Worm (Caenorhabditis elegans) whole organism, young adult: ENCODE measurements around the gene sbsp-1.
A peak's percentile ranks its signal among the peaks of the same experiment; 100 is the strongest.

Experiments used
- B0019.2 ChIP-seq: fragments of 200-800 bp; sonication (Bioruptor generic); conservative IDR thresholded peaks from 2 replicates; pipeline ENCODE4 v1.3.6; 2022; ENCODE audit warnings: missing genetic modification reagents, missing genetic modification characterization, missing compliant biosample characterization
- B0035.1 ChIP-seq: sonication (generic microtip); optimal IDR thresholded peaks from 2 replicates; lab custom pipeline; 2016; ENCODE audit warnings: missing genetic modification characterization, mild to moderate bottlenecking, missing compliant biosample characterization, missing genotype, missing genetic modification reagents
- C06A6.2 ChIP-seq: fragments of 200-800 bp; sonication (Bioruptor generic); conservative IDR thresholded peaks from 2 replicates; pipeline ENCODE4 v1.3.6; 2022; ENCODE audit warnings: missing genetic modification characterization, missing compliant biosample characterization
- C17E4.6 ChIP-seq: fragments of 200-800 bp; sonication (Bioruptor generic); IDR thresholded peaks from 2 replicates; pipeline ENCODE4 v1.3.6; 2022; ENCODE audit warnings: missing genetic modification reagents, missing genetic modification characterization, missing compliant biosample characterization
- F22D6.2 ChIP-seq: sonication (generic microtip); optimal IDR thresholded peaks from 2 replicates; lab custom pipeline; 2016; ENCODE audit warnings: mild to moderate bottlenecking, missing genetic modification characterization, missing compliant biosample characterization
- F49E8.2 ChIP-seq: sonication (generic microtip); optimal IDR thresholded peaks from 3 replicates; lab custom pipeline; 2017; ENCODE audit warnings: missing genetic modification characterization, mild to moderate bottlenecking, missing compliant biosample characterization, antibody characterized with exemption, moderate library complexity; ENCODE audit not compliant: insufficient read depth
- F55B11.4 ChIP-seq: sonication (generic microtip); optimal IDR thresholded peaks from 2 replicates; lab custom pipeline; 2016; ENCODE audit warnings: missing compliant biosample characterization, missing genetic modification characterization, borderline replicate concordance; ENCODE audit not compliant: insufficient read depth
- F57A8.1 ChIP-seq: fragments of 200-800 bp; sonication (Bioruptor generic); optimal IDR thresholded peaks from 2 replicates; lab custom pipeline; 2018; ENCODE audit warnings: mild to moderate bottlenecking, missing genetic modification characterization, moderate library complexity, missing compliant biosample characterization
- T07F8.4 ChIP-seq: sonication (generic microtip); optimal IDR thresholded peaks from 2 replicates; lab custom pipeline; 2016; ENCODE audit warnings: mild to moderate bottlenecking, missing genetic modification characterization, moderate library complexity, missing compliant biosample characterization
- Y79H2A.3 ChIP-seq: fragments of 200-800 bp; sonication (Bioruptor generic); conservative IDR thresholded peaks from 2 replicates; pipeline ENCODE4 v1.3.6; 2022; ENCODE audit warnings: missing genetic modification reagents, missing genetic modification characterization, missing compliant biosample characterization
- Y95B8A.8 ChIP-seq: fragments of 200-800 bp; sonication (Bioruptor generic); IDR thresholded peaks from 2 replicates; pipeline ENCODE4 v1.3.6; 2022; ENCODE audit warnings: missing genetic modification reagents, missing genetic modification characterization, missing compliant biosample characterization
- akir-1 ChIP-seq: fragments of 200-800 bp; sonication (Bioruptor generic); optimal IDR thresholded peaks from 2 replicates; lab custom pipeline; 2018; ENCODE audit warnings: mild to moderate bottlenecking, missing genetic modification characterization, moderate library complexity, missing compliant biosample characterization
- ama-1 ChIP-seq, 3 experiments: fragments of 150-350 bp in 1 of 3; sonication (generic microtip) in 2 of 3; optimal IDR thresholded peaks; 2 replicates each; lab custom pipeline; 2014 to 2018; ENCODE audit warnings: missing biosample characterization in 2 of 3, missing genetic modification characterization in 2 of 3, missing genetic modification reagents in 2 of 3
- aptf-2 ChIP-seq: fragments of 200-800 bp; sonication (Bioruptor generic); conservative IDR thresholded peaks from 2 replicates; pipeline ENCODE4 v1.3.6; 2022; ENCODE audit warnings: missing genetic modification reagents, missing genetic modification characterization, missing compliant biosample characterization
- aptf-3 ChIP-seq: fragments of 200-800 bp; sonication (Bioruptor generic); IDR thresholded peaks from 2 replicates; pipeline ENCODE4 v1.3.6; 2022; ENCODE audit warnings: missing genetic modification characterization, missing compliant biosample characterization
- attf-6 ChIP-seq: fragments of 200-800 bp; sonication (Bioruptor generic); IDR thresholded peaks from 2 replicates; pipeline ENCODE4 v1.3.6; 2022; ENCODE audit warnings: missing genetic modification reagents, missing genetic modification characterization, missing compliant biosample characterization
- ccch-3 ChIP-seq: fragments of 200-800 bp; sonication (Bioruptor generic); optimal IDR thresholded peaks from 2 replicates; lab custom pipeline; 2018; ENCODE audit warnings: mild to moderate bottlenecking, missing genetic modification characterization, missing compliant biosample characterization
- cebp-1 ChIP-seq, 2 experiments: fragments of 200-800 bp in 1 of 2; sonication (Bioruptor generic) in 1 of 2; sonication (generic microtip) in 1 of 2; IDR thresholded peaks in 1 of 2; optimal IDR thresholded peaks in 1 of 2; 2 replicates each; pipeline versions ENCODE4 v1.3.6 to Lab custom; 2017 to 2022; ENCODE audit warnings: missing compliant biosample characterization in 2 of 2, missing genetic modification characterization in 2 of 2, mild to moderate bottlenecking in 1 of 2, missing genetic modification reagents in 1 of 2, moderate library complexity in 1 of 2
- cebp-2 ChIP-seq: fragments of 200-800 bp; sonication (Bioruptor generic); IDR thresholded peaks from 2 replicates; pipeline ENCODE4 v1.3.6; 2022; ENCODE audit warnings: missing genetic modification characterization, missing compliant biosample characterization
- ceh-100 ChIP-seq: fragments of 200-800 bp; sonication (Bioruptor generic); IDR thresholded peaks from 2 replicates; pipeline ENCODE4 v1.3.6; 2022; ENCODE audit warnings: missing genetic modification reagents, missing genetic modification characterization, missing compliant biosample characterization
- dox-1 ChIP-seq: fragments of 200-800 bp; sonication (Bioruptor generic); IDR thresholded peaks from 2 replicates; pipeline ENCODE4 v1.3.6; 2022; ENCODE audit warnings: missing genetic modification reagents, missing genetic modification characterization, missing compliant biosample characterization
- dpff-1 ChIP-seq: sonication (generic microtip); optimal IDR thresholded peaks from 2 replicates; lab custom pipeline; 2017; ENCODE audit warnings: mild to moderate bottlenecking, missing genetic modification characterization, missing compliant biosample characterization
- egl-18 ChIP-seq: fragments of 200-800 bp; sonication (Bioruptor generic); IDR thresholded peaks from 2 replicates; pipeline ENCODE4 v1.3.6; 2022; ENCODE audit warnings: missing genetic modification reagents, missing genetic modification characterization, missing compliant biosample characterization
- egrh-3 ChIP-seq: fragments of 200-800 bp; sonication (Bioruptor generic); IDR thresholded peaks from 2 replicates; pipeline ENCODE4 v1.3.6; 2022; ENCODE audit warnings: missing genetic modification reagents, missing genetic modification characterization, missing compliant biosample characterization
- ets-4 ChIP-seq: fragments of 200-800 bp; sonication (Bioruptor generic); optimal IDR thresholded peaks from 2 replicates; lab custom pipeline; 2018; ENCODE audit warnings: mild to moderate bottlenecking, missing genetic modification characterization, missing compliant biosample characterization
- hlh-26 ChIP-seq: fragments of 200-800 bp; sonication (Bioruptor generic); conservative IDR thresholded peaks from 2 replicates; pipeline ENCODE4 v1.3.6; 2022; ENCODE audit warnings: missing genetic modification reagents, missing genetic modification characterization, missing compliant biosample characterization
- hmg-1.2 ChIP-seq: fragments of 200-800 bp; sonication (Bioruptor generic); IDR thresholded peaks from 2 replicates; pipeline ENCODE4 v1.3.6; 2022; ENCODE audit warnings: missing genetic modification reagents, missing genetic modification characterization, missing compliant biosample characterization
- let-526 ChIP-seq: fragments of 200-800 bp; sonication (Bioruptor generic); IDR thresholded peaks from 2 replicates; pipeline ENCODE4 v1.3.6; 2022; ENCODE audit warnings: missing genetic modification reagents, missing genetic modification characterization, missing compliant biosample characterization
- lin-26 ChIP-seq: fragments of 200-800 bp; sonication (Bioruptor generic); IDR thresholded peaks from 2 replicates; pipeline ENCODE4 v1.3.6; 2022; ENCODE audit warnings: missing genetic modification reagents, missing genetic modification characterization, missing compliant biosample characterization
- lin-35 ChIP-seq, 3 experiments: fragments of 150-350 bp in 2 of 3; sonication (generic microtip) in 1 of 3; optimal IDR thresholded peaks; 2 replicates each; lab custom pipeline; 2014 to 2018; ENCODE audit warnings: missing biosample characterization in 3 of 3, missing genetic modification characterization in 3 of 3, missing genetic modification reagents in 3 of 3
- lir-1 ChIP-seq: fragments of 200-800 bp; sonication (Bioruptor generic); conservative IDR thresholded peaks from 2 replicates; pipeline ENCODE4 v1.3.6; 2022; ENCODE audit warnings: missing genetic modification reagents, missing genetic modification characterization, missing compliant biosample characterization
- madf-3 ChIP-seq: fragments of 200-800 bp; sonication (Bioruptor generic); IDR thresholded peaks from 2 replicates; pipeline ENCODE4 v1.3.6; 2022; ENCODE audit warnings: missing genetic modification reagents, missing genetic modification characterization, missing compliant biosample characterization
- mes-4 ChIP-seq: sonication (generic microtip); optimal IDR thresholded peaks from 2 replicates; lab custom pipeline; 2016; ENCODE audit warnings: missing genotype, missing genetic modification characterization, missing compliant biosample characterization
- nfya-2 ChIP-seq: fragments of 200-800 bp; sonication (Bioruptor generic); IDR thresholded peaks from 2 replicates; pipeline ENCODE4 v1.3.6; 2022; ENCODE audit warnings: missing genetic modification reagents, missing genetic modification characterization, missing compliant biosample characterization
- nfyb-1 ChIP-seq: fragments of 200-800 bp; sonication (Bioruptor generic); IDR thresholded peaks from 2 replicates; pipeline ENCODE4 v1.3.6; 2022; ENCODE audit warnings: missing genetic modification reagents, missing genetic modification characterization, missing compliant biosample characterization
- nhr-120 ChIP-seq: fragments of 200-800 bp; sonication (Bioruptor generic); IDR thresholded peaks from 2 replicates; pipeline ENCODE4 v1.3.6; 2022; ENCODE audit warnings: missing genetic modification characterization, missing compliant biosample characterization
- nhr-80 ChIP-seq: sonication (generic microtip); optimal IDR thresholded peaks from 2 replicates; lab custom pipeline; 2016; ENCODE audit warnings: missing genetic modification characterization, missing compliant biosample characterization
- pha-4 ChIP-seq: fragments of 150-350 bp; sonication (generic microtip); optimal IDR thresholded peaks from 2 replicates; lab custom pipeline; 2014; ENCODE audit warnings: missing biosample characterization, missing genetic modification reagents, missing genetic modification characterization
- rcor-1 ChIP-seq: fragments of 200-800 bp; sonication (Bioruptor generic); IDR thresholded peaks from 2 replicates; pipeline ENCODE4 v1.3.6; 2022; ENCODE audit warnings: missing genetic modification reagents, missing genetic modification characterization, missing compliant biosample characterization
- rec-8 ChIP-seq, 2 experiments: sonication (generic microtip); optimal IDR thresholded peaks; 2 replicates each; lab custom pipeline; 2016; ENCODE audit warnings: mild to moderate bottlenecking in 2 of 2, missing genetic modification characterization in 2 of 2, missing genetic modification reagents in 2 of 2, missing genotype in 2 of 2, missing biosample characterization in 1 of 2, missing compliant biosample characterization in 1 of 2, moderate library complexity in 1 of 2
- snpc-3.4 ChIP-seq: sonication (generic microtip); optimal IDR thresholded peaks from 2 replicates; lab custom pipeline; 2017; ENCODE audit warnings: missing genetic modification characterization, mild to moderate bottlenecking, missing compliant biosample characterization, antibody characterized with exemption, moderate library complexity, missing genotype, missing genetic modification reagents
- snpc-4 ChIP-seq, 5 experiments: fragments of 150-350 bp in 1 of 5; sonication (generic microtip) in 4 of 5; optimal IDR thresholded peaks; 2 replicates each; lab custom pipeline; 2014 to 2018; ENCODE audit warnings: missing genetic modification characterization in 5 of 5, missing biosample characterization in 3 of 5, antibody characterized with exemption in 2 of 5, mild to moderate bottlenecking in 2 of 5, missing compliant biosample characterization in 2 of 5, missing genotype in 2 of 5, moderate library complexity in 2 of 5, missing genetic modification reagents in 1 of 5
- somi-1 ChIP-seq: fragments of 200-800 bp; sonication (Bioruptor generic); optimal IDR thresholded peaks from 2 replicates; lab custom pipeline; 2018; ENCODE audit warnings: mild to moderate bottlenecking, missing genetic modification characterization, missing compliant biosample characterization
- sptf-2 ChIP-seq: fragments of 200-800 bp; sonication (Bioruptor generic); optimal IDR thresholded peaks from 2 replicates; lab custom pipeline; 2018; ENCODE audit warnings: mild to moderate bottlenecking, missing genetic modification characterization, missing compliant biosample characterization
- tbp1 ChIP-seq: fragments of 200-800 bp; sonication (Bioruptor generic); optimal IDR thresholded peaks from 2 replicates; lab custom pipeline; 2018; ENCODE audit warnings: mild to moderate bottlenecking, missing genetic modification characterization, missing compliant biosample characterization
- tlf-1 ChIP-seq: fragments of 200-800 bp; sonication (Bioruptor generic); optimal IDR thresholded peaks from 2 replicates; lab custom pipeline; 2018; ENCODE audit warnings: mild to moderate bottlenecking, missing genetic modification characterization, missing compliant biosample characterization
- ztf-26 ChIP-seq: sonication (generic microtip); optimal IDR thresholded peaks from 2 replicates; lab custom pipeline; 2017; ENCODE audit warnings: missing genetic modification characterization, missing compliant biosample characterization

sbsp-1 gene

DNA sequence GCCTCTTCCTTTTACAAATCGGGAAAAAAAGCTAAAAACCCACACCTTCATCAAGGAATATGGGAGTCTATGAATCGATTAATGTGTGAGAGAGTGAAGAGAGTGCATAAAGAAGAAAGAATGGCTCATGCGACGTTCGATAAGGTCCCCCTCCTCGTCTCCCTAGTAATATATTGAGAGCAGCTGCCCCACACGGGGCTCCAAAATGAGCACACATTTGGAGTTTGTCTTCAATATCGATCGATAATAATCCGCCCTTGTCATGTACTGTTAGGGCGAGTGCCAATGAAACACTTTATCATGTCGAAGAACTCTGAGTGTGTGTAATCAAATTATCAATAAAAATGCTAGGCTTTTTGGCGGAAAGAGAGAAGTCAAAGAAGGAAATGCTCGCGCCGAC is 13.5 kb upstream of the sbsp-1 start:
- TF ChIP-seq aptf-3 (GFP tag; lab: Robert Waterston, UW) (0 out of 2 replicates have a peak, but pooled peaks have one; percentile 51), egrh-3 (GFP tag; lab: Robert Waterston, UW) (no peak), Y79H2A.3 (no peak), Y95B8A.8 (GFP tag; lab: Robert Waterston, UW) (no peak), nhr-120 (GFP tag; lab: Robert Waterston, UW) (no peak), mes-4 (tag; lab: Kevin White, UChicago) (no peak), C17E4.6 (no peak), aptf-2 (GFP tag; lab: Robert Waterston, UW) (no peak), ets-4 (GFP tag; lab: Kevin White, UChicago) (no peak), nfya-2 (GFP tag; lab: Robert Waterston, UW) (no peak), T07F8.4 (tag; lab: Kevin White, UChicago) (no peak), hmg-1.2 (GFP tag; lab: Robert Waterston, UW) (no peak), F49E8.2 (tag; lab: Kevin White, UChicago) (no peak), rcor-1 (GFP tag; lab: Robert Waterston, UW) (no peak), snpc-3.4 (tag; lab: Kevin White, UChicago) (no peak), hlh-26 (GFP tag; lab: Robert Waterston, UW) (no peak), tbp1 (no peak), nhr-80 (tag; lab: Kevin White, UChicago) (peak; percentile 42), cebp-1 (GFP tag; IDR thresholded peaks at IDR 0.05; lab: Robert Waterston, UW) (no peak), cebp-1 (tag; optimal IDR thresholded peaks at IDR 0.05; lab: Kevin White, UChicago) (no peak), F57A8.1 (GFP tag; lab: Kevin White, UChicago) (no peak), F22D6.2 (no peak), lin-35 (GFP tag; optimal IDR thresholded peaks at IDR 0.05; lab: Kevin White, UChicago) (no peak), snpc-4 (GFP tag; optimal IDR thresholded peaks at IDR 0.05; lab: Kevin White, UChicago) (no peak), snpc-4 (tag; optimal IDR thresholded peaks at IDR 0.05; lab: Kevin White, UChicago) (no peak), nfyb-1 (GFP tag; lab: Robert Waterston, UW) (no peak), tlf-1 (GFP tag; lab: Kevin White, UChicago) (no peak), ama-1 (optimal IDR thresholded peaks at IDR 0.05; lab: Kevin White, UChicago) (peak; percentile 29), ama-1 (GFP tag; optimal IDR thresholded peaks at IDR 0.05; lab: Kevin White, UChicago) (no peak), rec-8 (tag; optimal IDR thresholded peaks at IDR 0.05; lab: Kevin White, UChicago) (no peak), F55B11.4 (tag; lab: Kevin White, UChicago) (no peak), pha-4 (tag; lab: Kevin White, UChicago) (no peak), B0035.1 (no peak), C06A6.2 (no peak), madf-3 (GFP tag; lab: Robert Waterston, UW) (no peak), dox-1 (0 out of 2 replicates have a peak, but pooled peaks have one; percentile 23), egl-18 (GFP tag; lab: Robert Waterston, UW) (no peak), ccch-3 (GFP tag; lab: Kevin White, UChicago) (no peak), sptf-2 (no peak), lir-1 (no peak), B0019.2 (GFP tag; lab: Robert Waterston, UW) (no peak), ceh-100 (GFP tag; lab: Robert Waterston, UW) (no peak), cebp-2 (GFP tag; lab: Robert Waterston, UW) (peak; percentile 29; the same call in 1 of the 2 replicates), dpff-1 (tag; lab: Kevin White, UChicago) (no peak), akir-1 (GFP tag; lab: Kevin White, UChicago) (no peak), lin-26 (GFP tag; lab: Robert Waterston, UW) (0 out of 2 replicates have a peak, but pooled peaks have one; percentile 8), let-526 (GFP tag; lab: Robert Waterston, UW) (no peak), somi-1 (GFP tag; lab: Kevin White, UChicago) (no peak), ztf-26 (tag; lab: Kevin White, UChicago) (no peak), attf-6 (GFP tag; lab: Robert Waterston, UW) (no peak)
